Worm (Caenorhabditis elegans): ENCODE measurements around the gene copb-1.

Gene copb-1

DNA sequence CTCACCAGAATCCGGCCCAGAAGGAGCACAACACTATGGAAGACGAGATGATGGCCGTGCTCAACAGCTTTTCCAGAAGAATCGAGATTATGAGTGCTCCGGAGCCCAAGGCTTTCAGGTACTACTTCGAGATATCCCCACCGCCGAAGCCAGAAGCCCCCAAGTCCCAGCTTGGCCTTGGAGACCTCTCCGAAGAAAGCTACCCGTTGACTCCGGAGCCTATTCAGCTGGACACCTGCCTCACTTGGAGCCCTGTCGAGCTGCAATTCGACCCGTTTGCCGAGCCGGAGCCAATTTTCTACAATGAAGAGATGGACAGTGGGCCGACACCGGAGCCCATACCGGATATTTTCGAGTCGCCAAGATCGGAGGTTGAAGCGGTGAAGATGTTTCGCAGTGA is 17.0 kb upstream of the copb-1 start:
- TF ChIP-seq xnd-1 (tag; optimal IDR thresholded peaks at IDR 0.05) (no peak), snpc-3.4 (tag; optimal IDR thresholded peaks at IDR 0.05) (no peak), zfh-2 (GFP tag; conservative IDR thresholded peaks at IDR 0.05) (peak; percentile 63)

DNA sequence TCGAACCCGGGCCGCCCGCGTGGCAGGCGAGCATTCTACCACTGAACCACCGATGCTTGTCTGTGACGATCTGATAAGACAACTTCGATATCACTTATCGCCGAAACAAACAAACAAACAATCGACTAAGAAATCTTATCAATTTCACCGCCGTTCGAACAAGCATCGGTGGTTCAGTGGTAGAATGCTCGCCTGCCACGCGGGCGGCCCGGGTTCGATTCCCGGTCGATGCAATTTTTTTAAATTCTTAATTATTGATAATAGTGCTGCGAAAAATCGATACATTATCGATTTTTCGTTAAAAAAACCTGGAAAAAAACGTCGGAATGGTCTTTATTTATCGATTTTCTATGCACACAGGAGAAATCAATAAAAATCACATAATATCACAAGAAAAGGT is 16.4 kb upstream of the copb-1 start:
- TF ChIP-seq C06A6.2 (GFP tag; conservative IDR thresholded peaks at IDR 0.05) (no peak), sea-2 (GFP tag; IDR thresholded peaks at IDR 0.05) (no peak), bed-1 (GFP tag; IDR thresholded peaks at IDR 0.05) (no peak), F23B12.7 (tag; optimal IDR thresholded peaks at IDR 0.05; ENCODE audit: insufficient read depth) (peak; percentile 70), sptf-2 (GFP tag; optimal IDR thresholded peaks at IDR 0.05) (no peak), F49E8.2 (tag; optimal IDR thresholded peaks at IDR 0.05; ENCODE audit: insufficient read depth) (peak; percentile 18), nfyb-1 (GFP tag; IDR thresholded peaks at IDR 0.05) (peak; percentile 88), snpc-3.4 (tag; optimal IDR thresholded peaks at IDR 0.05) (peak; percentile 34), egl-44 (GFP tag; IDR thresholded peaks at IDR 0.05) (no peak), lin-35 (GFP tag; optimal IDR thresholded peaks at IDR 0.05) (peak in 1 of 3 experiments; percentile 28), pha-4 (tag; optimal IDR thresholded peaks at IDR 0.05) (no peak), snpc-4 (GFP tag; optimal IDR thresholded peaks at IDR 0.05) (peak; percentile 39), snpc-4 (tag; optimal IDR thresholded peaks at IDR 0.05) (peak in 3 of 4 experiments; percentile 41 to 62 (median 43)), rcor-1 (GFP tag; IDR thresholded peaks at IDR 0.05) (peak; percentile 56; the same call in 1 of the 2 replicates), snpc-1.1 (tag; optimal IDR thresholded peaks at IDR 0.05; ENCODE audit: insufficient read depth) (peak; percentile 48), B0261.1 (tag; optimal IDR thresholded peaks at IDR 0.05) (peak; percentile 94), K11D2.4 (GFP tag; IDR thresholded peaks at IDR 0.05) (0 out of 2 replicates have a peak, but pooled peaks have one; percentile 33), xnd-1 (tag; optimal IDR thresholded peaks at IDR 0.05) (peak; percentile 11), D2030.7 (GFP tag; IDR thresholded peaks at IDR 0.05) (peak; percentile 78), mxl-1 (tag; optimal IDR thresholded peaks at IDR 0.05) (no peak), die-1 (tag; optimal IDR thresholded peaks at IDR 0.05) (peak; percentile 8), sdz-38 (tag; optimal IDR thresholded peaks at IDR 0.05) (no peak), athp-1 (tag; optimal IDR thresholded peaks at IDR 0.05) (no peak), madf-3 (GFP tag; IDR thresholded peaks at IDR 0.05) (no peak), F52B5.7 (tag; optimal IDR thresholded peaks at IDR 0.05) (no peak), pbrm-1 (GFP tag; IDR thresholded peaks at IDR 0.05) (no peak; the same call in 1 of the 2 replicates), cebp-1 (GFP tag; IDR thresholded peaks at IDR 0.05) (0 out of 2 replicates have a peak, but pooled peaks have one; percentile 12), cebp-1 (tag; optimal IDR thresholded peaks at IDR 0.05) (peak; percentile 58), tbx-9 (tag; optimal IDR thresholded peaks at IDR 0.05; ENCODE audit: borderline replicate concordance) (no peak), hmg-1.2 (GFP tag; IDR thresholded peaks at IDR 0.05) (peak; percentile 79), snpc-1.3 (tag; optimal IDR thresholded peaks at IDR 0.05; ENCODE audit: insufficient read depth) (peak; percentile 56), ztf-3 (GFP tag; optimal IDR thresholded peaks at IDR 0.05) (no peak), unc-62 (GFP tag; optimal IDR thresholded peaks at IDR 0.05) (no peak), madf-8 (GFP tag; conservative IDR thresholded peaks at IDR 0.05) (peak; percentile 42), nhr-80 (tag; optimal IDR thresholded peaks at IDR 0.05) (peak; percentile 12), T07F8.4 (tag; optimal IDR thresholded peaks at IDR 0.05) (peak; percentile 26), somi-1 (GFP tag; optimal IDR thresholded peaks at IDR 0.05) (no peak), rpc-1 (optimal IDR thresholded peaks at IDR 0.05) (peak; percentile 82), rpc-1 (tag; optimal IDR thresholded peaks at IDR 0.05) (peak; percentile 84), ztf-28 (GFP tag; IDR thresholded peaks at IDR 0.05) (0 out of 2 replicates have a peak, but pooled peaks have one; percentile 48), rec-8 (tag; optimal IDR thresholded peaks at IDR 0.05) (no peak), mcd-1 (GFP tag; IDR thresholded peaks at IDR 0.05) (peak; percentile 54), attf-5 (GFP tag; optimal IDR thresholded peaks at IDR 0.05) (no peak), unc-130 (GFP tag; optimal IDR thresholded peaks at IDR 0.05) (peak; percentile 65), attf-6 (GFP tag; IDR thresholded peaks at IDR 0.05) (no peak; the same call in none of the 2 replicates)

Measured in whole organism, young adult.